Worm (Caenorhabditis elegans) whole organism, L4 larva: Measurements from ENCODE around the gene vps-53.

Experiments used
- ZK337.2 ChIP-seq: fragments of 200-800 bp; sonication (Bioruptor generic); IDR thresholded peaks from 2 replicates; pipeline ENCODE4 v1.3.6; 2022; ENCODE audit warnings: missing genetic modification reagents, missing genetic modification characterization, missing compliant biosample characterization
- ZK546.5 ChIP-seq, 2 experiments: sonication (generic microtip); optimal IDR thresholded peaks; 2 replicates each; lab custom pipeline; 2017; ENCODE audit warnings: missing biosample characterization in 2 of 2, missing genetic modification characterization in 2 of 2
- aha-1 ChIP-seq: fragments of 150-350 bp; peaks from one replicate; lab custom pipeline; 2014; ENCODE audit warnings: missing biosample characterization, missing genetic modification characterization
- arid-1 ChIP-seq: fragments of 200-800 bp; sonication (Bioruptor generic); conservative IDR thresholded peaks from 2 replicates; pipeline ENCODE4 v1.3.6; 2022; ENCODE audit warnings: missing genetic modification reagents, missing genetic modification characterization, missing compliant biosample characterization
- mep-1 ChIP-seq: fragments of 150-350 bp; sonication (generic microtip); optimal IDR thresholded peaks from 3 replicates; lab custom pipeline; 2014; ENCODE audit warnings: missing biosample characterization, missing genetic modification characterization

DNA sequence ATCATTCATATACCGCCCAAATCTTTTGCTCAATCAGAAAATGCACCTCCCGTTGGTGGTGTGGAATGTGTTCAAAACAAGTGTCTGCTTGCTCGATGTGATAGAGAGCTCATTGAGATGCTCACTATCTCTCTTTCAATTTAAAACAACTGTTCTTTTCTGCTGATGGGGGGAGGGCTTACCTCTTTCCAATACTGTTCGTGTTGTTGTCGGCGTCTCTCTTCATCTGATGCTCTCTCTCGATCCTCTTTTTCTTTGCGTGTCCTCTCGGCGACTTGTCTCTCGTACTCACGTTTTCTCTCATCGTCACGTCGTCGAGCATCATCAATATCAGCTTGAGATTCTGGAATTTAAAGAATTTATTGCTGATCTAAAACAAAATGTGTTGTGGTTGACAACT lies 15.3 kb downstream of the vps-53 start:
- TF ChIP-seq ZK546.5 (tag; optimal IDR thresholded peaks at IDR 0.05; lab: Kevin White, UChicago) (no peak), ZK337.2 (no peak), mep-1 (tag; lab: Kevin White, UChicago) (no peak), arid-1 (GFP tag; lab: Robert Waterston, UW) (no peak), aha-1 (tag; lab: Kevin White, UChicago) (no peak)
